Worm (Caenorhabditis elegans) whole organism, L4 larva: ENCODE measurements around the gene sri-34.

Source experiments
- D1046.2 ChIP-seq: fragments of 200-800 bp; sonication (Bioruptor generic); IDR thresholded peaks from 2 replicates; pipeline ENCODE4 v1.3.6; 2022; ENCODE audit warnings: missing genetic modification characterization, missing compliant biosample characterization
- F26F4.8 ChIP-seq: fragments of 200-800 bp; sonication (Bioruptor generic); conservative IDR thresholded peaks from 2 replicates; pipeline ENCODE4 v1.3.6; 2022; ENCODE audit warnings: missing genetic modification characterization, missing compliant biosample characterization
- ZK546.5 ChIP-seq, 2 experiments: sonication (generic microtip); optimal IDR thresholded peaks; 2 replicates each; lab custom pipeline; 2017; ENCODE audit warnings: missing biosample characterization in 2 of 2, missing genetic modification characterization in 2 of 2
- aha-1 ChIP-seq: fragments of 150-350 bp; peaks from one replicate; lab custom pipeline; 2014; ENCODE audit warnings: missing biosample characterization, missing genetic modification characterization
- dmd-8 ChIP-seq: fragments of 200-800 bp; sonication (Bioruptor generic); IDR thresholded peaks from 2 replicates; pipeline ENCODE4 v1.3.6; 2022; ENCODE audit warnings: missing genetic modification characterization, missing compliant biosample characterization
- dpl-1 ChIP-seq: fragments of 150-350 bp; optimal IDR thresholded peaks from 2 replicates; lab custom pipeline; 2014; ENCODE audit warnings: missing biosample characterization, missing genetic modification reagents, missing genetic modification characterization
- egl-43 ChIP-seq: fragments of 200-800 bp; sonication (Bioruptor generic); IDR thresholded peaks from 2 replicates; pipeline ENCODE4 v1.3.6; 2022; ENCODE audit warnings: missing genetic modification reagents, missing genetic modification characterization, missing compliant biosample characterization
- fos-1 ChIP-seq: fragments of 150-350 bp; optimal IDR thresholded peaks from 2 replicates; lab custom pipeline; 2014; ENCODE audit warnings: missing biosample characterization, missing genetic modification characterization
- gei-8 ChIP-seq: fragments of 200-800 bp; sonication (Bioruptor generic); optimal IDR thresholded peaks from 2 replicates; lab custom pipeline; 2018; ENCODE audit warnings: mild to moderate bottlenecking, missing genetic modification characterization, missing compliant biosample characterization
- hif-1 ChIP-seq, 2 experiments: sonication (generic microtip); optimal IDR thresholded peaks; 2 replicates each; lab custom pipeline; 2016 to 2017; ENCODE audit warnings: missing compliant biosample characterization in 2 of 2, missing genetic modification characterization in 2 of 2, missing genetic modification reagents in 2 of 2, missing genotype in 2 of 2, mild to moderate bottlenecking in 1 of 2
- madf-9 ChIP-seq: fragments of 200-800 bp; sonication (Bioruptor generic); conservative IDR thresholded peaks from 2 replicates; pipeline ENCODE4 v1.3.6; 2022; ENCODE audit warnings: missing genetic modification reagents, missing genetic modification characterization, missing compliant biosample characterization
- nhr-102 ChIP-seq: sonication (generic microtip); optimal IDR thresholded peaks from 2 replicates; lab custom pipeline; 2016; ENCODE audit warnings: mild to moderate bottlenecking, missing genetic modification characterization, moderate library complexity, missing compliant biosample characterization
- nhr-76 ChIP-seq: fragments of 150-350 bp; optimal IDR thresholded peaks from 2 replicates; lab custom pipeline; 2014; ENCODE audit warnings: missing biosample characterization, missing genetic modification characterization
- set-16 ChIP-seq: fragments of 200-800 bp; sonication (Bioruptor generic); IDR thresholded peaks from 2 replicates; pipeline ENCODE4 v1.3.6; 2022; ENCODE audit warnings: missing genetic modification reagents, missing genetic modification characterization, missing compliant biosample characterization
- snpc-1.2 ChIP-seq: fragments of 200-800 bp; sonication (Bioruptor generic); IDR thresholded peaks from 2 replicates; pipeline ENCODE4 v1.3.6; 2022; ENCODE audit warnings: missing genetic modification reagents, missing genetic modification characterization, missing compliant biosample characterization
- tra-1 ChIP-seq: fragments of 200-800 bp; sonication (Bioruptor generic); IDR thresholded peaks from 2 replicates; pipeline ENCODE4 v1.3.6; 2022; ENCODE audit warnings: missing genetic modification reagents, missing genetic modification characterization, missing compliant biosample characterization
- unc-39 ChIP-seq: sonication (generic microtip); optimal IDR thresholded peaks from 2 replicates; lab custom pipeline; 2017; ENCODE audit warnings: missing biosample characterization, missing genetic modification characterization
- unc-62 ChIP-seq, 3 experiments: fragments of 150-350 bp in 1 of 3; sonication (generic microtip); optimal IDR thresholded peaks in 2 of 3; peaks in 1 of 3; 1 replicate in 1 of 3; 2 replicates in 2 of 3; lab custom pipeline; 2014 to 2017; ENCODE audit warnings: missing biosample characterization in 3 of 3, missing genetic modification characterization in 3 of 3, missing genetic modification reagents in 3 of 3, missing genotype in 1 of 3

sri-34 gene

ce11 chrII:3110099-3110498, 48.8 kb downstream of the sri-34 start:
- TF ChIP-seq dmd-8: 0 out of 2 replicates have a peak, but pooled peaks have one; percentile 30
- TF ChIP-seq snpc-1.2 (GFP tag; lab: Robert Waterston, UW): no peak
- peak in 1 of 2 experiments; percentile 57 for TF ChIP-seq unc-62 (GFP tag; optimal IDR thresholded peaks at IDR 0.05 in 1 of 2; lab: Kevin White, UChicago)
- no peak for TF ChIP-seq unc-62 (tag; optimal IDR thresholded peaks at IDR 0.05; lab: Kevin White, UChicago)
- TF ChIP-seq dpl-1 (GFP tag; lab: Kevin White, UChicago): no peak
- TF ChIP-seq madf-9: no peak
- TF ChIP-seq set-16 (GFP tag; lab: Robert Waterston, UW): peak; percentile 73

DNA sequence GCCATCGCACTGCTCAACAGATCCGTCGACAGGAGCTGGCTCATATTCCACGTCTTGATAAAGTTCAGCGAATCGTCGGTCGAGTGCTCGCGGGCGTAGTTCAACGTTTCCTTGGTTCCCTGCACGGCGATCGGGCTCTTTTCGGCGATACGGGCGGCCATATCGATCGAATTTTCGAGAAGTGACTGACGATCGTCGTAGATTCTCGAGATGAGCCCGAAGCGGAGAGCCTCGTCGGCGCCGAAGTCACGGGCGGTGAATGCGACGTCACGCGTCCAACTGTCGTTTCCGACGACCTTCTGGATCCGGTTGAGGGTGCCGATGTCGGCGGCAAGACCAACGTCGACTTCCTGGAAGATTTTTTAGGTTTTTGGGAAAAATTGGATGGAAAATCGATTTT, 49.4 kb downstream of the sri-34 start:
- no peak for TF ChIP-seq gei-8 (GFP tag; lab: Kevin White, UChicago)
- peak; percentile 80 for TF ChIP-seq aha-1
- no peak for TF ChIP-seq fos-1 (tag; lab: Kevin White, UChicago)
- peak; percentile 70 for TF ChIP-seq set-16 (GFP tag; lab: Robert Waterston, UW)

ce11 chrII:3108101-3108500, 50.8 kb downstream of the sri-34 start:
- no peak for TF ChIP-seq D1046.2 (GFP tag; lab: Robert Waterston, UW)
- no peak for TF ChIP-seq nhr-102 (tag; lab: Kevin White, UChicago)
- no peak for TF ChIP-seq nhr-76 (tag; lab: Kevin White, UChicago)
- no peak for TF ChIP-seq unc-39 (tag; lab: Kevin White, UChicago)
- no peak for TF ChIP-seq ZK546.5 (tag; optimal IDR thresholded peaks at IDR 0.05; lab: Kevin White, UChicago)
- TF ChIP-seq tra-1: no peak
- no peak for TF ChIP-seq gei-8 (GFP tag; lab: Kevin White, UChicago)
- TF ChIP-seq set-16 (GFP tag; lab: Robert Waterston, UW): peak; percentile 94
- 0 out of 2 replicates have a peak, but pooled peaks have one; percentile 16 for TF ChIP-seq egl-43
- no peak for TF ChIP-seq snpc-1.2 (GFP tag; lab: Robert Waterston, UW)
- peak; percentile 55; the same call in 1 of the 2 replicates for TF ChIP-seq F26F4.8 (GFP tag; lab: Robert Waterston, UW)
- no peak for TF ChIP-seq hif-1 (tag; optimal IDR thresholded peaks at IDR 0.05; lab: Kevin White, UChicago)
